Fruit fly (Drosophila melanogaster): ENCODE data around the gene Bgb.

dm6 chr3L:1663531-1663930 lies 24.0 kb downstream of the Bgb start:
- no peak for TF ChIP-seq EcR (GFP tag; optimal IDR thresholded peaks at IDR 0.05)
- TF ChIP-seq psq (optimal IDR thresholded peaks at IDR 0.05) = no peak
- no peak for TF ChIP-seq CG8478 (optimal IDR thresholded peaks at IDR 0.05)
- no peak for TF ChIP-seq usp (GFP tag; optimal IDR thresholded peaks at IDR 0.05)
- no peak for TF ChIP-seq Dll (optimal IDR thresholded peaks at IDR 0.05)
- no peak for TF ChIP-seq pan (optimal IDR thresholded peaks at IDR 0.05)
